Worm (Caenorhabditis elegans) whole organism, late embryonic: ENCODE results near the gene glp-1.

ENCODE experiments used
- C38D4.7 ChIP-seq: fragments of 200-800 bp; sonication (Bioruptor generic); optimal IDR thresholded peaks from 2 replicates; lab custom pipeline; 2018; ENCODE audit warnings: mild to moderate bottlenecking, missing genetic modification characterization, moderate library complexity, missing compliant biosample characterization
- K02D7.2 ChIP-seq: sonication (generic microtip); optimal IDR thresholded peaks from 2 replicates; lab custom pipeline; 2017; ENCODE audit warnings: mild to moderate bottlenecking, missing genetic modification characterization, missing compliant biosample characterization
- dve-1 ChIP-seq: sonication (generic microtip); optimal IDR thresholded peaks from 2 replicates; lab custom pipeline; 2017; ENCODE audit warnings: antibody characterized with exemption, mild to moderate bottlenecking, missing genetic modification characterization, missing compliant biosample characterization
- ets-4 ChIP-seq: sonication (generic microtip); optimal IDR thresholded peaks from 2 replicates; lab custom pipeline; 2016; ENCODE audit warnings: missing genetic modification characterization, missing compliant biosample characterization
- hlh-6 ChIP-seq: sonication (generic microtip); optimal IDR thresholded peaks from 2 replicates; lab custom pipeline; 2016; ENCODE audit warnings: missing genotype, missing genetic modification characterization, missing compliant biosample characterization
- hlh-8 ChIP-seq: sonication (generic microtip); optimal IDR thresholded peaks from 2 replicates; lab custom pipeline; 2016; ENCODE audit warnings: missing genotype, missing genetic modification characterization, missing compliant biosample characterization
- madf-2 ChIP-seq: sonication (generic microtip); optimal IDR thresholded peaks from 2 replicates; lab custom pipeline; 2017; ENCODE audit warnings: missing genetic modification characterization, missing compliant biosample characterization
- nhr-11 ChIP-seq: fragments of 150-350 bp; optimal IDR thresholded peaks from 2 replicates; lab custom pipeline; 2014; ENCODE audit warnings: missing biosample characterization, missing genetic modification characterization
- pha-2 ChIP-seq: sonication (generic microtip); optimal IDR thresholded peaks from 2 replicates; lab custom pipeline; 2017; ENCODE audit warnings: mild to moderate bottlenecking, missing genetic modification characterization, missing compliant biosample characterization
- pha-4 ChIP-seq: fragments of 150-350 bp; optimal IDR thresholded peaks from 2 replicates; lab custom pipeline; 2018; ENCODE audit warnings: missing biosample characterization, missing genetic modification reagents, missing genetic modification characterization
- tbx-2 ChIP-seq: sonication (generic microtip); optimal IDR thresholded peaks from 2 replicates; lab custom pipeline; 2016; ENCODE audit warnings: missing genetic modification characterization, missing compliant biosample characterization
- unc-3 ChIP-seq, 2 experiments: fragments of 200-800 bp in 1 of 2; sonication (Bioruptor generic) in 1 of 2; sonication (generic microtip) in 1 of 2; conservative IDR thresholded peaks in 1 of 2; optimal IDR thresholded peaks in 1 of 2; 2 replicates each; pipeline versions ENCODE4 v1.3.6 to Lab custom; 2016 to 2022; ENCODE audit warnings: missing compliant biosample characterization in 2 of 2, missing genetic modification characterization in 2 of 2, missing genetic modification reagents in 1 of 2

- no peak for TF ChIP-seq K02D7.2
- TF ChIP-seq hlh-8 (tag; lab: Kevin White, UChicago): no peak
- TF ChIP-seq nhr-11 (tag; lab: Kevin White, UChicago): no peak
- TF ChIP-seq pha-4: no peak
- TF ChIP-seq madf-2 (tag; lab: Kevin White, UChicago): no peak
- no peak for TF ChIP-seq hlh-6 (tag; lab: Kevin White, UChicago)
- no peak for TF ChIP-seq C38D4.7
- no peak for TF ChIP-seq pha-2
- TF ChIP-seq unc-3 (GFP tag; conservative IDR thresholded peaks at IDR 0.05; lab: Robert Waterston, UW): no peak
- TF ChIP-seq unc-3 (tag; optimal IDR thresholded peaks at IDR 0.05; lab: Kevin White, UChicago): no peak
- TF ChIP-seq tbx-2 (tag; lab: Kevin White, UChicago): no peak
- no peak for TF ChIP-seq ets-4
- TF ChIP-seq dve-1 (tag; lab: Kevin White, UChicago): no peak
Measured at ce11 chrIII:9083118-9083517, 8.9 kb upstream of the glp-1 start.
